Worm (Caenorhabditis elegans): ENCODE measurements around the gene Y57G11C.43.

ce11 chrIV:14766382-14766781 is 2.9 kb upstream of the Y57G11C.43 start, which contains the start of gene vti-1:
- TF ChIP-seq nhr-6 (tag; optimal IDR thresholded peaks at IDR 0.05): no peak
- no peak for TF ChIP-seq lin-13 (GFP tag; optimal IDR thresholded peaks at IDR 0.05)
- no peak for TF ChIP-seq nhr-237 (tag; optimal IDR thresholded peaks at IDR 0.05)
- no peak for TF ChIP-seq F13H6.1 (tag; optimal IDR thresholded peaks at IDR 0.05)
- no peak for TF ChIP-seq nhr-77 (tag; optimal IDR thresholded peaks at IDR 0.05)
